Fruit fly (Drosophila melanogaster) ovary, adult (tissue): ENCODE results near the gene CG32638.

Source experiments
- CG17801 ChIP-seq: fragments of 200-800 bp; optimal IDR thresholded peaks from 2 replicates; lab custom pipeline; 2019; ENCODE audit warnings: missing biosample characterization, mild to moderate bottlenecking, missing genetic modification characterization, moderate library complexity; ENCODE audit not compliant: partially characterized antibody

CG32638 gene

dm6 chrX:13094085-13094764, 34.4 kb downstream of the CG32638 start, which contains the start of gene CG2200:
TSS of gene CG2200 (plus strand) at chrX:13094299.
- TF ChIP-seq CG17801 (GFP tag; lab: Kevin White, UChicago), result peak; percentile 74

DNA sequence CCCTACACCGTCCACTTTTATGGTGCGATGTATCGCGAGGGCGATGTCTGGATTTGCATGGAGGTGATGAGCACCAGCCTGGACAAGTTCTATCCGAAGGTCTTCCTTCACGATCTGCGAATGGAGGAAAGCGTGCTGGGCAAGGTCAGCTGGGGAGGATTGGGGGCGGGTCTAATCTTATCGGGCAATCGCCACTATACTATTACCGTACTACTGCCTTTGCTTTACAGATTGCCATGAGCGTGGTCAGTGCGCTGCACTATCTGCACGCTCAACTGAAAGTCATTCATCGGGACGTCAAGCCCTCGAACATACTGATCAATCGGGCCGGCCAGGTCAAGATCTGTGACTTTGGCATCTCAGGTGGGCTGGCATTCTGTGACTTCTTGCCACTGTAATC, 36.7 kb downstream of the CG32638 start:
- TF ChIP-seq CG17801 (GFP tag; lab: Kevin White, UChicago), result no peak

- no peak for TF ChIP-seq CG17801 (GFP tag; lab: Kevin White, UChicago)
Observed at dm6 chrX:13090656-13091261, 37.8 kb downstream of the CG32638 start, which contains the start of gene lic. TSS of gene lic (plus strand) at chrX:13091145.

DNA sequence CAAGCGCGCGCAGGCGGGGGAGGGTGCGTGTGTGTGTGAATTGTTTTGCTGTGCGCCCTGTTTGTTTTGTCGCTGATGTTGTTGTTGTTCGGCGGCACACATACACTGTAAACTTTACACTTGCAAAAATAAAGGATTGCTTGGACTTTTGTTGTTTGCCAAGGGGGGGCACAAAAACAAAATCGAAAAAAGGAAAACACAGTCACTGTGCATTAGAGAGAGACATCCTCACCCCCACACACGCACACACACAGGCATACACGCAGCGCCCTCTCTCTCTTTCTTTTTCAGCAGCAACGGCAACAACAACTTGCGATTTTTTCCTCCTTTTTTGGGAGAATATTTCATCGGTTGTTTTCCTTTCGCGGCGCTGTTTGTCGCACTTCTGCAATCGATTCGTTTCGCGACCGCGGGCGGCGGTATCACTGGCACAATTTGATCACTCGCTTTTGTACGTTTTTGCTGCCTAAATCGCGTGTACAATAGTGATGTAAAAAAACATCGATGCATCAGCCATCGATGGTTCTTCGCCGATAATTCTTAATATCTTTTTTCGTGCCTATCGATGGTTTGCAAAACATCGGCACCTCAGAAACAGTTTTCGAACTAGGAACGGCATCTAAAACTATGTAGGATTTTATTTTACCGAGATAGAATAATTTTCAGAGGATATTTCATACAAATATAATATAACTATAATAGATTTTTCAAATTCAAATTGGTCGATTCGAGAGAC, 38.5 kb downstream of the CG32638 start, which contains the start of gene hep:
Gene hep, minus strand, starts transcription at position 515 of the 736 bp plus-strand sequence.
- TF ChIP-seq CG17801 (GFP tag; lab: Kevin White, UChicago), result no peak

DNA sequence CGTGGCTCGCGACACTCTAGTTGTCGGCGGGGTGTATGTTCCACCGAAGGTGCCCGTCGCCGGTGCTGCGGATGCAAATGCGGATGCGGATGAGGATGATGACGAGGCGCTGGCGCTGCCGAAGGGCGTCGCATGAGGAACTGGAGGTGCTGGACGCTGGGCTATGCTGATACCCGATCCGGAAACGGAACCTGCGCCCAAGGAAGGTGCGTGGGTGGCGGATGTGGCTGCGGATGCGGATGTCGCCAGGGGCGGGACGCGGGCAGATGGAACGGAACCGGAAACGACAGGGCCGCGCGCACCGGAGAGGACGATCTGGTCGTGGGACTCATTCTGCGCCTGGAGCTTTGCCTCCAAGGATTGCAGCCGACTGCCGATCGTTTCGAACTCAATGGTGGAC, 39.2 kb downstream of the CG32638 start:
- TF ChIP-seq CG17801 (GFP tag; lab: Kevin White, UChicago), result no peak

DNA sequence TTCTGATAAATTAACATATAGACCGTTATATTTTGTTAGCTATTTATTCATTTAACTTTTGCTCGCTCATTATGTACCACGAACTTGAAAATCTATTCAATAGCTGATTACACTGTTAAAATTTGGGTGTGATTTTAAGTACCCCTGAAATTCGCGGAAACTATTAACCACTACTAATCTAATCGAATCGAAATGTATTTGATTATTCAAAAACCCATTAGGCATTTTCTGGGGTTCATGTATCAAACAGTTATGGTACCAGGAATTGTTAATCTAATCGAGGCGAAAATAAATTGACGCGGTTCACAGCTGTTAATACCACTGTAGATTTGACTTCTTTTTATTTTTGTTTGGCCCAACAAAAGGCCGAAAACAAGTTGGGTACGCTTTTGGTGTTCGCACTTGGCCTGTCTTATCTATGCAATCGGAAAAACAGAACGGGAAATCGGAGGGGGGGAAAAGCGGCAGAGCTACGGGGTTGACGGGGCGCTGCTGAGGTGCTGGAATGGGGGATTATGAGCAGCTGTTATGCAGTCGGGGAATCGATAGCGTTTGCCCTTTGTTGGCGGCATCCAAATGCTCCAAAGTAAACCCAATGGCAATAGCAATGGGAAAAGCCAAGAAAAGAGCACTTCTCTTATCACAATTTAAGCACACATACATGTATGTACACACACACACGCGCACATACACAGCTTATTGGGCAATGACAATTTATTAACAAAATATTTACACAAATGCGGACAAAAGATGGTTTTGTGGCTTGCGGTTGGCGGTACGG, 40.4 kb downstream of the CG32638 start:
- no peak for TF ChIP-seq CG17801 (GFP tag; lab: Kevin White, UChicago)

DNA sequence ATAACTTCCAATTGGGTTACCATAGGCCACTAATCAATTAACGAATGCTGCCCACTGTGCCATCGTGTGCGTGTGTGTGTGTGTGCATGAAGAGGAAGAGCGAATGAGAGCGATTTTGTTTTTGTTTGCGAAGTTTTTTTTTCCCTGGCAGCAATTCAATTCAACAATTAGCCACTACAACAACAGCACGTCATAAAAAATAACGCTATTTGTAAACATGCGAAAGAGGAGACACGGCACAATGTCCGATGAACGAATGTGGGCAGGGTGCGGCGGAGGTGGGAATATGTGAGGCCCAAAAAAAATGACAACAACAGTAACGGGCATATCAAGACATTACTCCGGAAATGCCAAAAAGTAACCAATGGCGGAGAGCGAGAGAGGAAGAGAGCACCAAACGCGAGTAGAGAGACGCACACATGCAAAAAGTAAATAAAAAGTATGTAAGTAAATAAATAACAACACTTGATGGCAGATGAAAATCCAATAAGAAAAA, 41.2 kb downstream of the CG32638 start:
- peak; percentile 57 for TF ChIP-seq CG17801 (GFP tag; lab: Kevin White, UChicago)
